Worm (Caenorhabditis elegans): Measurements from ENCODE around the gene T06D8.9.

Gene T06D8.9

DNA sequence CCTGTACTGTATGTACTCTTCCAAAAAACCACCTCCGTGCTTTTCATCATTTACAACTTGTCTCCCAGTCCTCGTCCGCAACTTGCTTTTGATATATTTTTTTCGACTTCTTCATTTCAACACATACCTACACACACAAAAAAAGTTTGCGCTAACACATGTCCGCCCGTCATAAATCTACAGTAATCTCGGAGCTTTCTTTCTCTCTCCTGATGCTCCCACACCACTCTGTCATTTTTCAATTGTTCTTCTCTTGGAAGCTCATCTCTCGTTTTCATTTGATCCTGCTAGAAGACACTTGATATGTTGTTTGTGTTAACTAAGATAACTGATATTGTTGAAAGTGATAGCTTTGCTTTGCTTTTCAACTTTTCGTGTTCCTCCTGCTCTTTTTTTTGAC is 41.8 kb downstream of the T06D8.9 start:
- TF ChIP-seq elt-1 (tag; optimal IDR thresholded peaks at IDR 0.05; ENCODE audit: borderline replicate concordance, insufficient read depth) (no peak), hlh-1 (tag; optimal IDR thresholded peaks at IDR 0.05) (peak; percentile 15)

DNA sequence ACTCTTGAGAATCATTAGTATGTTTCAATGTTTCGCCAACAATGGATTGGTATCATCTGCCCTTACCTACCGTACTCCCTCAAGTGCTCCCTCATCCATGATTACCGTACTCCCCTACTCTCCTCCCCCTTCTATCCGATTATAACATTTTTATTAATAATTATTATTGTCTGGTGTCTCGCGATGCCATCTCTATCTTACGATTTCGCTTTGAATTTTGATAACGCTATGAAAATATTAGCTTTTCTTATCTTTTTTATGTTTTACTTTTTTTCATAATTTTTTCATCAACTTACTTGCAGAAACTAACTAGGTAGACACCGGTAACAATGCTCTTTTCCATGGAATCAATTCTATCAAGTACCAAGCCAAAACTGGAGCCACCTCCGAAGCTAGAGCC is 42.3 kb downstream of the T06D8.9 start, which contains the start of gene unc-130:
Gene unc-130, plus strand, starts transcription at position 301 of the 400 bp plus-strand sequence.
- TF ChIP-seq lsy-2 (tag; optimal IDR thresholded peaks at IDR 0.05), result peak; percentile 65
- TF ChIP-seq snpc-4 (tag; optimal IDR thresholded peaks at IDR 0.05), result no peak

- TF ChIP-seq pha-4 (tag; optimal IDR thresholded peaks at IDR 0.05) (no peak), unc-39 (tag; optimal IDR thresholded peaks at IDR 0.05) (no peak), mab-5 (tag; optimal IDR thresholded peaks at IDR 0.05) (no peak), unc-62 (GFP tag; optimal IDR thresholded peaks at IDR 0.05) (peak; percentile 40), hlh-1 (tag; optimal IDR thresholded peaks at IDR 0.05) (peak; percentile 83), unc-120 (tag; optimal IDR thresholded peaks at IDR 0.05; ENCODE audit: poor library complexity, severe bottlenecking) (peak; percentile 4)
Measured at ce11 chrII:11283013-11283412, 43.6 kb downstream of the T06D8.9 start.

- no peak for TF ChIP-seq M03D4.4 (tag; optimal IDR thresholded peaks at IDR 0.05)
- TF ChIP-seq sptf-1 (tag; optimal IDR thresholded peaks at IDR 0.05), result no peak
- TF ChIP-seq cnd-1 (tag; optimal IDR thresholded peaks at IDR 0.05), result no peak
- TF ChIP-seq flh-1 (GFP tag; optimal IDR thresholded peaks at IDR 0.05), result no peak
- no peak for TF ChIP-seq ces-1 (GFP tag; optimal IDR thresholded peaks at IDR 0.05)
- TF ChIP-seq nhr-76 (tag; optimal IDR thresholded peaks at IDR 0.05), result no peak
- TF ChIP-seq nhr-237 (tag; optimal IDR thresholded peaks at IDR 0.05), result no peak
- TF ChIP-seq unc-120 (tag; optimal IDR thresholded peaks at IDR 0.05; ENCODE audit: poor library complexity, severe bottlenecking), result no peak
- no peak for TF ChIP-seq drap-1 (GFP tag; optimal IDR thresholded peaks at IDR 0.05)
- no peak for TF ChIP-seq mls-2 (tag; optimal IDR thresholded peaks at IDR 0.05)
- no peak for TF ChIP-seq ceh-83 (GFP tag; optimal IDR thresholded peaks at IDR 0.05)
- TF ChIP-seq nhr-2 (tag; optimal IDR thresholded peaks at IDR 0.05), result no peak
- TF ChIP-seq unc-62 (GFP tag; optimal IDR thresholded peaks at IDR 0.05), result no peak
- no peak for TF ChIP-seq mep-1 (tag; optimal IDR thresholded peaks at IDR 0.05)
- TF ChIP-seq elt-3 (tag; optimal IDR thresholded peaks at IDR 0.05), result no peak
- no peak for TF ChIP-seq lin-13 (tag; optimal IDR thresholded peaks at IDR 0.05)
- TF ChIP-seq lin-32 (GFP tag; optimal IDR thresholded peaks at IDR 0.05), result no peak
- no peak for TF ChIP-seq unc-39 (tag; optimal IDR thresholded peaks at IDR 0.05)
- TF ChIP-seq hlh-1 (tag; optimal IDR thresholded peaks at IDR 0.05), result no peak
Measured at ce11 chrII:11283803-11284202, 44.4 kb downstream of the T06D8.9 start.

- TF ChIP-seq nhr-12 (tag; optimal IDR thresholded peaks at IDR 0.05), result no peak
- no peak for TF ChIP-seq ceh-83 (GFP tag; optimal IDR thresholded peaks at IDR 0.05)
- no peak for TF ChIP-seq snpc-4 (tag; optimal IDR thresholded peaks at IDR 0.05)
- peak; percentile 32 for TF ChIP-seq blmp-1 (tag; optimal IDR thresholded peaks at IDR 0.05)
- no peak for TF ChIP-seq elt-1 (tag; optimal IDR thresholded peaks at IDR 0.05; ENCODE audit: borderline replicate concordance, insufficient read depth)
- no peak for TF ChIP-seq ham-2 (GFP tag; optimal IDR thresholded peaks at IDR 0.05)
- no peak for TF ChIP-seq lsy-2 (tag; optimal IDR thresholded peaks at IDR 0.05)
- TF ChIP-seq ceh-43 (GFP tag; optimal IDR thresholded peaks at IDR 0.05), result peak; percentile 9
- no peak for TF ChIP-seq sem-2 (GFP tag; optimal IDR thresholded peaks at IDR 0.05)
- no peak for TF ChIP-seq ztf-11 (tag; optimal IDR thresholded peaks at IDR 0.05)
- TF ChIP-seq unc-62 (GFP tag; optimal IDR thresholded peaks at IDR 0.05), result peak; percentile 31
- TF ChIP-seq nhr-237 (tag; optimal IDR thresholded peaks at IDR 0.05), result no peak
- no peak for TF ChIP-seq sptf-1 (tag; optimal IDR thresholded peaks at IDR 0.05)
- TF ChIP-seq pha-4 (tag; optimal IDR thresholded peaks at IDR 0.05), result no peak
Measured at ce11 chrII:11284701-11285100, 45.3 kb downstream of the T06D8.9 start.

DNA sequence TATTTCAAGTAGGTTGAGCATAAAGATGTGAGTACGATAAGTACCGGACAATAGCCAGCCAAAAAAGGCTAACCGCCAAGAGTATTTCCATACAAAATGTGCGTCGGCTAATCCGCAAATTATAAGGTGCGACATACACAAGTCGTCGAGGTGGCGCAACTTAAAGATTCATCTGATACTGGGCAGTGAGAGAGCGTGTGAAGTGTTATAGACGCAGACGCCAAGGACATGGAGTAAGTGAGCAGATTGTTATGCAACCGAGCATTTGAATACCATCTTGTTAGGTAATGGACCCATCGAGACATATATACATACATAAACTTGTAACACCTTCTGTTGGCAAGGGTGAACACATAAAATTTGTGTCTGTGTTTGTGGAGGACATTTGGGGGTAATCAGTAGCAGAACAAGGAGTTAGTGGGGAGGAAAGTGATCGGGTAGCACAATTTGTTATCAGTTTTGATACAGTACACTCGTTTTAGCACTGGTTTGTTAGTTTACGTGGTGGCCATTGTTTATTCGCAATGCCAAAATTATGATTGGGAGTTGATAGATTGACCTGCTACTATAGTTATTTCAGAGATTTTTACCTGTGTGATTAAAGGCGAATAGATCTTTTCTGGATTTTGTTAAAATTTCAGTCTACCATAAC is 46.0 kb downstream of the T06D8.9 start:
- TF ChIP-seq nhr-28 (tag; optimal IDR thresholded peaks at IDR 0.05), result no peak
- no peak for TF ChIP-seq unc-120 (tag; optimal IDR thresholded peaks at IDR 0.05; ENCODE audit: poor library complexity, severe bottlenecking)
- no peak for TF ChIP-seq cnd-1 (tag; optimal IDR thresholded peaks at IDR 0.05)
- TF ChIP-seq sptf-1 (tag; optimal IDR thresholded peaks at IDR 0.05), result peak; percentile 35
- TF ChIP-seq tbx-8 (GFP tag; optimal IDR thresholded peaks at IDR 0.05), result no peak
- no peak for TF ChIP-seq flh-1 (GFP tag; optimal IDR thresholded peaks at IDR 0.05)
- no peak for TF ChIP-seq ceh-39 (tag; optimal IDR thresholded peaks at IDR 0.05)
- peak; percentile 95 for TF ChIP-seq nhr-2 (tag; optimal IDR thresholded peaks at IDR 0.05)
- TF ChIP-seq sem-2 (GFP tag; optimal IDR thresholded peaks at IDR 0.05), result no peak
- TF ChIP-seq mab-5 (tag; optimal IDR thresholded peaks at IDR 0.05), result no peak
- TF ChIP-seq unc-39 (tag; optimal IDR thresholded peaks at IDR 0.05), result no peak
- TF ChIP-seq mep-1 (tag; optimal IDR thresholded peaks at IDR 0.05), result no peak
- TF ChIP-seq bed-3 (GFP tag; optimal IDR thresholded peaks at IDR 0.05), result no peak
- TF ChIP-seq hlh-1 (tag; optimal IDR thresholded peaks at IDR 0.05), result no peak
- TF ChIP-seq snpc-4 (tag; optimal IDR thresholded peaks at IDR 0.05), result no peak
- no peak for TF ChIP-seq ceh-43 (GFP tag; optimal IDR thresholded peaks at IDR 0.05)
- TF ChIP-seq ham-2 (GFP tag; optimal IDR thresholded peaks at IDR 0.05), result peak; percentile 5
- no peak for TF ChIP-seq unc-62 (GFP tag; optimal IDR thresholded peaks at IDR 0.05)
- peak; percentile 2 for TF ChIP-seq ceh-83 (GFP tag; optimal IDR thresholded peaks at IDR 0.05)
- no peak for TF ChIP-seq lin-32 (GFP tag; optimal IDR thresholded peaks at IDR 0.05)
- TF ChIP-seq drap-1 (GFP tag; optimal IDR thresholded peaks at IDR 0.05), result no peak
- TF ChIP-seq ces-1 (GFP tag; optimal IDR thresholded peaks at IDR 0.05), result no peak
- TF ChIP-seq elt-1 (tag; optimal IDR thresholded peaks at IDR 0.05; ENCODE audit: borderline replicate concordance, insufficient read depth), result no peak
- TF ChIP-seq ztf-11 (tag; optimal IDR thresholded peaks at IDR 0.05), result no peak
- peak; percentile 12 for TF ChIP-seq zip-8 (tag; optimal IDR thresholded peaks at IDR 0.05)
- TF ChIP-seq elt-3 (tag; optimal IDR thresholded peaks at IDR 0.05), result no peak
- no peak for TF ChIP-seq lsy-2 (tag; optimal IDR thresholded peaks at IDR 0.05)
- no peak for TF ChIP-seq blmp-1 (tag; optimal IDR thresholded peaks at IDR 0.05)
- TF ChIP-seq mls-2 (tag; optimal IDR thresholded peaks at IDR 0.05), result no peak

All from whole organism, mixed stage, embryonic.